Worm (Caenorhabditis elegans) whole organism, dauer: Measurements from ENCODE around the gene gtf-2H5.

Experiments
- unc-62 ChIP-seq: sonication (generic microtip); optimal IDR thresholded peaks from 2 replicates; lab custom pipeline; 2017; ENCODE audit warnings: missing biosample characterization, missing genetic modification reagents, missing genetic modification characterization

Gene gtf-2H5

ce11 chrIII:564786-565185, 12.6 kb downstream of the gtf-2H5 start:
- TF ChIP-seq unc-62 (GFP tag; lab: Kevin White, UChicago): no peak

ce11 chrIII:563755-564154, 13.6 kb downstream of the gtf-2H5 start:
- no peak for TF ChIP-seq unc-62 (GFP tag; lab: Kevin White, UChicago)

- no peak for TF ChIP-seq unc-62 (GFP tag; lab: Kevin White, UChicago)
Measured at ce11 chrIII:558832-559231, 18.5 kb downstream of the gtf-2H5 start.

DNA sequence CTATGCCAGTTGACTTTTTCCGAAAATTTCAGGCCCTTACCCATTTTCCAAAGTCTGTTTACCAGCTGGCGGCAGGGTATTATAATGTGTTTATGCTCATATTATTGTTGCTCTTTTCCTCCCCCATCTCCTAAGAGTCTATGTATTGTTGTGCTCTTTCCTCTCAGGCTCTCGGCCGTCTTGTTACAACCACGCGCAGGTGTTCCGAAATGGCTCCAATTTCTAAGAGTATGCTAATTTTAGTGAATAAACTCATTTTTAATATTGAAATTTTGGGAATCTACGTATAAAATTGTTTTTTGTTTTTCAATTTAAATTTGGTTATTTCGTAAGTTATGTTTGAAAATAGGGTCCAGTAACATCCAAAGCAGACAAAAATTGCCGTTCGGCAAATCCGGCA, 19.3 kb downstream of the gtf-2H5 start:
- TF ChIP-seq unc-62 (GFP tag; lab: Kevin White, UChicago): no peak

DNA sequence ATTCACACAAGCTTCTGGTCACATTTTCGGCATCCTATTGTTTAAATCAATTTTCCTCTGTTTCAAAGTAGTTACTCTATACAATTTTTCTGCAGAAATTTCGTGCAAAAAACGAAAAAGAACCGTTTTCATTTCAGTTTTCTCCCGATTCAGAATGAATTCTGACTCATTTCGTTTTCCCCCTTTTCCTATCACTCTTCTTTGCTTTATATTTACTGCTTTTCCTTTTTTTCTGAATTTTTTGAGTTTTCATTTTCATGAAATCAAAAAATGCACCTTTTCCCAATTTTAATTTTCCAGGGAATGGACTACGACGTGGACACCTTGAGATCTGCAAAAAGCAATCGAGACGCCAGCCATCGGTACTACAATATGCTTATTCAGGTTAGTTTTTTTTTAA, 21.7 kb downstream of the gtf-2H5 start, which contains the start of gene B0353.1:
TSS of gene B0353.1 (plus strand) at position 301 of the 400 bp plus-strand sequence.
- no peak for TF ChIP-seq unc-62 (GFP tag; lab: Kevin White, UChicago)

- TF ChIP-seq unc-62 (GFP tag; lab: Kevin White, UChicago): no peak
Measured at ce11 chrIII:549231-549630, 28.1 kb downstream of the gtf-2H5 start.

- no peak for TF ChIP-seq unc-62 (GFP tag; lab: Kevin White, UChicago)
Measured at ce11 chrIII:547709-548108, 29.7 kb downstream of the gtf-2H5 start.

- no peak for TF ChIP-seq unc-62 (GFP tag; lab: Kevin White, UChicago)
Measured at ce11 chrIII:541766-542165, 35.6 kb downstream of the gtf-2H5 start, which contains the start of gene T22F7.1. T22F7.1 (plus strand) TSS chrIII:542066.

- TF ChIP-seq unc-62 (GFP tag; lab: Kevin White, UChicago): no peak
Measured at ce11 chrIII:537054-537453, 40.3 kb downstream of the gtf-2H5 start.

DNA sequence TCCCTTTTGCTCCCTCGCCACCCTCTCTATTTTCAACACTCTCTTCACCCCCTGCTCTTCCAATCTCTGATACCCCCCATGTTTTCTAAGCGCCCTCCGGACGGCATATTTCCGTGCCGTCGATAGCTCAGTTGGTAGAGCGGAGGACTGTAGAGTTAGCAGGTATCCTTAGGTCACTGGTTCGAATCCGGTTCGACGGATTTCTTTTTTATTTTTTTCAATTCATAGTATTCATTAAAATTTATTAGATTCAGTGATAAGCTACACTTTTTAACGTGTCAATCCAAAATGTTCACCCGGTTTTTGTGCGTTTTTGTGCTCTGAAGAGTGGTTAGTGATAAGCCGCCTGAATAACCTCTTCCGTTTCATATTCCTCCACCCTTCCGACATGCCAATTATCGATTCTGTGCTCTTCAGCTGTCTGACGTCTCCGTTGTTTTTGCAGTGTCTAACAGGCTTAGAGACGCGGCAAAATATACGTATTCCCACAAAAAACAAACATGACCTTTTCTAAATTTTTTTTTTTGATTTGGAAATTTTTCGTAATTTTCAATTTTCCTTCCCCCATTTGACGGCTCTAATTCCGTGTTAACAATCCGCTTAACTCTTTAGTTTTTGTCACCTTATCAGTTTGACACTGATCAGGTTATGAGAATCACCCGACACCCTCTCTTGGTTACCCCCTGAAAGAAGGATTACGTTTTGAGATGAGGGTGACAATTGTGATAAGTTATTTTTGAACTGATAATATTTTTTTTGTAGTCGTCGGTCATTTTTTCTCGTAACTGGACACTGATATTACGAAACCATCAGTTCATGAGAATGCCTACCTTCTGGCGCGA, 41.9 kb downstream of the gtf-2H5 start:
- TF ChIP-seq unc-62 (GFP tag; lab: Kevin White, UChicago): no peak

- no peak for TF ChIP-seq unc-62 (GFP tag; lab: Kevin White, UChicago)
Measured at ce11 chrIII:532152-532551, 45.2 kb downstream of the gtf-2H5 start.

- TF ChIP-seq unc-62 (GFP tag; lab: Kevin White, UChicago): no peak
Measured at ce11 chrIII:530899-531298, 46.5 kb downstream of the gtf-2H5 start.
